Fruit fly (Drosophila melanogaster): Measurements from ENCODE around the gene CG10098.

CG10098 gene

DNA sequence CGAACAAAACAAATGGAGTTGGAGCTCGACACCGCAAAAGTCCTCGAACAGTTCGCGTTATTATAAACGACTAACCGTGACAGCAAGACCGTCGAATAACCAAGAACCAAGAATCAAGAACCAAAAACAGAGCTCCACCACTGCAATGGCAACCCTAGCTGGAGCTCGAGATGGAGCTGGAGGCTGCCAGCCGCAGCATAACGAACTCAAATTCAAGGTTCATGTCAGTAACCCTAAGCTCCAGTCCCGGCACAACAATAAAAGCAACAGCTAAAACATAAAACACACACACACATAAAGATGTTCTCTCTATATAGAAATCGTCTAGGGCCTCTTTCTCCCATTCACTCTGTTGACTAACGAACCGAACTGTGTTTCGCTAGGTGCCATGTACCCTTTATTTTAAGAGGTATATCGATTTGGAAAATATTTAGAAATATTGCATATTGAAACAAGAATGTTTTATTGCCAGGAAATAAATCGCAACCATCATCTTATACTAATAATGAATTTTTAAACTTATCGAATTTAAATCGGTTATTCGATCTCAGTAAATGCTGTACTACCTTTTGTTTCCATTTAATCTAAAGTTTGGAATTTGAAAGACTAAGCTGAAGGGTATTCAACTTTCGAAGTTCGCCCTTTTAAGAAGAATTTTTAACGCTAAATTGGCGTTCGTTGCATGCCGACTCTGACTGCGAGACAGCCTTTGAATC lies 47.2 kb downstream of the CG10098 start (continued):
- no peak for TF ChIP-seq CG3995 (GFP tag; optimal IDR thresholded peaks at IDR 0.05)
- TF ChIP-seq Hmx (GFP tag; optimal IDR thresholded peaks at IDR 0.05): no peak
- no peak for TF ChIP-seq bigmax (GFP tag; optimal IDR thresholded peaks at IDR 0.05)
- TF ChIP-seq CG2889 (GFP tag; IDR thresholded peaks at IDR 0.05): no peak
- TF ChIP-seq nmo (GFP tag; optimal IDR thresholded peaks at IDR 0.05): peak; percentile 26
- no peak for TF ChIP-seq bowl (GFP tag; IDR thresholded peaks at IDR 0.05)
- no peak for TF ChIP-seq CkIIα-i1 (GFP tag; IDR thresholded peaks at IDR 0.05)
- no peak for TF ChIP-seq CG14710 (tag; optimal IDR thresholded peaks at IDR 0.05)
- TF ChIP-seq stc (GFP tag; IDR thresholded peaks at IDR 0.05): no peak
- no peak for TF ChIP-seq hb (GFP tag; IDR thresholded peaks at IDR 0.05; ENCODE audit: partially characterized antibody)
- no peak for TF ChIP-seq CG2120 (GFP tag; optimal IDR thresholded peaks at IDR 0.05)
- no peak for TF ChIP-seq Dek (tag; optimal IDR thresholded peaks at IDR 0.05)

DNA sequence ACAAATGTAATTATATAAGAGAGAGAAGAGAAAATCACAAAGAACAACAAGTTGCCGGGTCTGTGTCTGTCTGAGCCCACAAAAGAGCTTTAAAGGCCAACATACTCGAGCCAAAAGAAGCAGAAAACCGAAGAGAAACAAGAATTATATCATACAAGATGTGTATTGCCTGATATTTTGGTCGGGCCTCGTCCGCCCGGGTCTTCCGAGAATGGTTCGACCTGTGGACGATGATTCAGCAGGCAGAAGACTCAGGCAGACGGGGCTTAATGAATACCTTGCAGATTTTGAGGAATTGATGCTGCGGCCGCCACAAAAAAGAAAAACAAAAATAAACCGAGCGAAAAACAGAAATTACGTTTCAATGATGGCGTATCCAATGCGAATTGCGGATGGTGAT lies 48.6 kb downstream of the CG10098 start:
- peak; percentile 62 for TF ChIP-seq Ets65A (GFP tag)
- no peak for TF ChIP-seq ash1 (GFP tag; optimal IDR thresholded peaks at IDR 0.05)
- TF ChIP-seq CG10267 (tag; optimal IDR thresholded peaks at IDR 0.05): no peak
- TF ChIP-seq Pdp1 (GFP tag; optimal IDR thresholded peaks at IDR 0.05): peak in 1 of 2 experiments; percentile 58

DNA sequence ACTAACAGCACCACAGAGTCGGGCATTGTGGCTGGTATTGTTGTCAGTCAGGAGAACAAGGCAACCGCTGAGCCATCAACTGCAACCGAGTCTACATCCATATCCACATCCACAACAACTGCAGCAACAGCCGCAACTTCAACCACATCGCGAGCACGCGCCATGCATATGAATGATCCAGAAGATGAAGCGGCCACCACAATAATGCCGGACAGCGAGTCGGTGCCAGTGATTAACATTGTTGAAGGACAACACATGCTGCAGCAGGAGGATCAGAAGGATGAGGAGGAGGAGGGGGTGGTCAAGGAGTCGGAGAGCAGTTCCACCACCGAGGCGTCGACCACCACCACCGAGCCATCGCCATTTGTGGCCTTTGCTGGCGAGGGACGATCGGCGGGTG lies 50.4 kb downstream of the CG10098 start:
- TF ChIP-seq Drgx (GFP tag; IDR thresholded peaks at IDR 0.05) (no peak), CG8290 (GFP tag; optimal IDR thresholded peaks at IDR 0.05) (no peak), CG8290 (tag; optimal IDR thresholded peaks at IDR 0.05) (no peak), CG12744 (GFP tag; optimal IDR thresholded peaks at IDR 0.05) (no peak), CG30403 (GFP tag; optimal IDR thresholded peaks at IDR 0.05) (no peak), odd (GFP tag; optimal IDR thresholded peaks at IDR 0.05) (no peak)
